Fruit fly (Drosophila melanogaster): Measurements from ENCODE around the gene HLH4C.

Gene HLH4C

DNA sequence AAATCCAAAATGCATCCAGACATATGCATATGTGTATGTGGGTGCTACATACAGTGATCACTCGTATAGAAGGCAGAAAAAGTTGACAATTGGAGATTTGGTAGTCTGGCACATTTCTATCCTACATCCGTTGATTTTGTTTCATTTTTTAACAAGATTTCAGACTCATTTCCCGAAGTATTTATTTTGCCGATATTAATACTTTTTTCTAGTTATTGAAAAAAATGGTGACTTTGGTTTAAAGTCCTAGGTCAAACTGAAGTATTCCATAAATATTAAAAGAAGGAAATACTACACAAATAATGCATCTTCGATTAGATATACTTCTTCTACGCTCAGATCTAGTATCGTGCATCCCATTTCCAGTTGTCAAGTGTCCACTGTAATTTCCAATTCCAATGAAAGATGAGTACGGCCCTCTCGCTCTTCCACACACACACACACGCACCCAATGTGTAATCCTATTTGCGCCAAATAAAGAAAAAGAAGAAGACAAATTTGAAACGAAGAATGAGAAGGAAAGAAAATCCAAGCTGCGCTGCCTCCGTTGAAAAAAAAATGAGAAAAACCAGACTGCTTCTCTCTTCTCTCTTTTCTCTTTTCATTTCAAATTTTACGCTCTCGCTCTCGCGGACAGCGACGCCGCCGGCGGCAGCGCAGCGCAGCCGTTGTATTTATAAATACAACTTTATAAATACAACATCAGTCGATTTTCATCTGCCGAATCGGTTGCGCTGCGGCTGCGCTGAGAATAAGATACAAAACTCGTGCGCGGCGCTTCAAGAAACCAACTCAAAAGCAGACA is 30.1 kb downstream of the HLH4C start, which contains the start of gene peb (continued):
- TF ChIP-seq C15 (GFP tag; IDR thresholded peaks at IDR 0.05) (no peak), H15 (GFP tag; IDR thresholded peaks at IDR 0.05) (0 out of 3 replicates have a peak, but pooled peaks have one; percentile 41), sima (GFP tag; optimal IDR thresholded peaks at IDR 0.05) (no peak), Rx (GFP tag; IDR thresholded peaks at IDR 0.05) (no peak), bigmax (GFP tag; optimal IDR thresholded peaks at IDR 0.05) (no peak), CG2712 (tag; optimal IDR thresholded peaks at IDR 0.05) (peak; percentile 59), Med (GFP tag) (peak; percentile 66), CG33557 (GFP tag; optimal IDR thresholded peaks at IDR 0.05) (peak; percentile 71), CG10979 (tag; optimal IDR thresholded peaks at IDR 0.05) (peak; percentile 72), nau (GFP tag; optimal IDR thresholded peaks at IDR 0.05) (no peak), CG7556 (GFP tag; optimal IDR thresholded peaks at IDR 0.05) (peak; percentile 60), Gsc (GFP tag; IDR thresholded peaks at IDR 0.05) (no peak), sc (optimal IDR thresholded peaks at IDR 0.05) (no peak), sc (GFP tag; optimal IDR thresholded peaks at IDR 0.05) (peak; percentile 34), vnd (GFP tag; IDR thresholded peaks at IDR 0.05; ENCODE audit: partially characterized antibody) (no peak), Dref (GFP tag; IDR thresholded peaks at IDR 0.05) (no peak), CG31365 (tag; optimal IDR thresholded peaks at IDR 0.05) (no peak), CG2889 (GFP tag; IDR thresholded peaks at IDR 0.05) (no peak), wdn (GFP tag; IDR thresholded peaks at IDR 0.05) (no peak), Dbx (GFP tag; IDR thresholded peaks at IDR 0.05) (no peak), CG18262 (tag; optimal IDR thresholded peaks at IDR 0.05) (peak; percentile 82), pb (GFP tag; optimal IDR thresholded peaks at IDR 0.05) (peak; percentile 33), CG15269 (tag; optimal IDR thresholded peaks at IDR 0.05) (no peak), Sox102F (GFP tag; optimal IDR thresholded peaks at IDR 0.05) (peak; percentile 27), unc-4 (GFP tag; IDR thresholded peaks at IDR 0.05; ENCODE audit: partially characterized antibody) (0 out of 2 replicates have a peak, but pooled peaks have one; percentile 29), Gug (GFP tag; IDR thresholded peaks at IDR 0.05) (no peak), gro (GFP tag; optimal IDR thresholded peaks at IDR 0.05) (no peak), CG31224 (GFP tag; IDR thresholded peaks at IDR 0.05) (no peak), CG3995 (GFP tag; optimal IDR thresholded peaks at IDR 0.05) (no peak), exex (tag; optimal IDR thresholded peaks at IDR 0.05) (no peak), al (GFP tag; IDR thresholded peaks at IDR 0.05) (no peak), chn (GFP tag; optimal IDR thresholded peaks at IDR 0.05) (peak; percentile 64), CG1529 (GFP tag; optimal IDR thresholded peaks at IDR 0.05) (peak; percentile 23), fru (optimal IDR thresholded peaks at IDR 0.05) (no peak), stwl (tag; optimal IDR thresholded peaks at IDR 0.05) (no peak), nerfin-2 (GFP tag; IDR thresholded peaks at IDR 0.05; ENCODE audit: partially characterized antibody) (no peak), CG30020 (tag; optimal IDR thresholded peaks at IDR 0.05) (peak; percentile 16), dati (GFP tag; IDR thresholded peaks at IDR 0.05) (no peak), Neu2 (GFP tag; optimal IDR thresholded peaks at IDR 0.05; ENCODE audit: borderline replicate concordance) (no peak), CG6683 (GFP tag; optimal IDR thresholded peaks at IDR 0.05) (no peak), zen (tag; optimal IDR thresholded peaks at IDR 0.05) (peak; percentile 55), eyg (GFP tag; optimal IDR thresholded peaks at IDR 0.05) (no peak), dimm (GFP tag; IDR thresholded peaks at IDR 0.05) (no peak), CTCF (GFP tag; optimal IDR thresholded peaks at IDR 0.05) (no peak), pum (GFP tag; optimal IDR thresholded peaks at IDR 0.05) (peak; percentile 81), BtbVII (GFP tag; optimal IDR thresholded peaks at IDR 0.05) (no peak), CG17361 (GFP tag; IDR thresholded peaks at IDR 0.05) (peak; percentile 83; the same call in 2 of the 3 replicates), onecut (GFP tag; IDR thresholded peaks at IDR 0.05) (no peak; the same call in 1 of the 2 replicates), Awh (GFP tag; IDR thresholded peaks at IDR 0.05) (no peak), CG17612 (GFP tag; IDR thresholded peaks at IDR 0.05) (no peak), CG17802 (tag; optimal IDR thresholded peaks at IDR 0.05) (no peak)

Data from whole organism, embryonic.